Worm (Caenorhabditis elegans) whole organism, L4 larva: ENCODE measurements around the gene fil-1.

Experiments
- D1046.2 ChIP-seq: fragments of 200-800 bp; sonication (Bioruptor generic); IDR thresholded peaks from 2 replicates; pipeline ENCODE4 v1.3.6; 2022; ENCODE audit warnings: missing genetic modification characterization, missing compliant biosample characterization
- F10B5.3 ChIP-seq: sonication (generic microtip); optimal IDR thresholded peaks from 2 replicates; lab custom pipeline; 2016; ENCODE audit warnings: mild to moderate bottlenecking, missing genetic modification characterization, missing compliant biosample characterization
- F37D6.2 ChIP-seq: sonication (generic microtip); optimal IDR thresholded peaks from 2 replicates; lab custom pipeline; 2016; ENCODE audit warnings: mild to moderate bottlenecking, missing genetic modification characterization, missing compliant biosample characterization
- F49E8.2 ChIP-seq: sonication (generic microtip); optimal IDR thresholded peaks from 2 replicates; lab custom pipeline; 2016; ENCODE audit warnings: missing compliant biosample characterization, mild to moderate bottlenecking, missing genetic modification characterization, borderline replicate concordance
- T26A8.4 ChIP-seq: fragments of 200-800 bp; sonication (Bioruptor generic); IDR thresholded peaks from 2 replicates; pipeline ENCODE4 v1.3.6; 2022; ENCODE audit warnings: missing genetic modification characterization, missing compliant biosample characterization
- Y105C5A.15 ChIP-seq: fragments of 200-800 bp; sonication (Bioruptor generic); IDR thresholded peaks from 2 replicates; pipeline ENCODE4 v1.3.6; 2022; ENCODE audit warnings: missing genetic modification characterization, missing compliant biosample characterization
- Y48G9A.11 ChIP-seq: fragments of 200-800 bp; sonication (Bioruptor generic); IDR thresholded peaks from 2 replicates; pipeline ENCODE4 v1.3.6; 2022; ENCODE audit warnings: missing genetic modification reagents, missing genetic modification characterization, missing compliant biosample characterization
- Y5F2A.4 ChIP-seq: fragments of 200-800 bp; sonication (Bioruptor generic); optimal IDR thresholded peaks from 2 replicates; lab custom pipeline; 2018; ENCODE audit warnings: mild to moderate bottlenecking, missing genetic modification characterization, missing compliant biosample characterization
- ZK546.5 ChIP-seq, 2 experiments: sonication (generic microtip); optimal IDR thresholded peaks; 2 replicates each; lab custom pipeline; 2017; ENCODE audit warnings: missing biosample characterization in 2 of 2, missing genetic modification characterization in 2 of 2
- aha-1 ChIP-seq: fragments of 150-350 bp; peaks from one replicate; lab custom pipeline; 2014; ENCODE audit warnings: missing biosample characterization, missing genetic modification characterization
- aly-2 ChIP-seq: sonication (generic microtip); optimal IDR thresholded peaks from 2 replicates; lab custom pipeline; 2018; ENCODE audit warnings: missing biosample characterization, missing genetic modification characterization
- ama-1 ChIP-seq: fragments of 150-350 bp; optimal IDR thresholded peaks from 2 replicates; lab custom pipeline; 2014; ENCODE audit warnings: inconsistent platforms, mixed read lengths
- ceh-32 ChIP-seq: sonication (generic microtip); optimal IDR thresholded peaks from 2 replicates; lab custom pipeline; 2016; ENCODE audit warnings: mild to moderate bottlenecking, missing genetic modification characterization, missing compliant biosample characterization; ENCODE audit not compliant: poor library complexity
- ces-1 ChIP-seq: fragments of 150-350 bp; sonication (generic microtip); optimal IDR thresholded peaks from 4 replicates; lab custom pipeline; 2014; ENCODE audit warnings: missing biosample characterization, missing genetic modification reagents, missing genetic modification characterization
- daf-8 ChIP-seq: fragments of 200-800 bp; sonication (Bioruptor generic); IDR thresholded peaks from 2 replicates; pipeline ENCODE4 v1.3.6; 2022; ENCODE audit warnings: missing genetic modification characterization, missing compliant biosample characterization
- dmd-8 ChIP-seq: fragments of 200-800 bp; sonication (Bioruptor generic); IDR thresholded peaks from 2 replicates; pipeline ENCODE4 v1.3.6; 2022; ENCODE audit warnings: missing genetic modification characterization, missing compliant biosample characterization
- dmd-9 ChIP-seq: fragments of 200-800 bp; sonication (Bioruptor generic); IDR thresholded peaks from 2 replicates; pipeline ENCODE4 v1.3.6; 2022; ENCODE audit warnings: missing genetic modification reagents, missing genetic modification characterization, missing compliant biosample characterization
- fkh-10 ChIP-seq: fragments of 150-350 bp; optimal IDR thresholded peaks from 2 replicates; lab custom pipeline; 2014; ENCODE audit warnings: missing biosample characterization, missing genetic modification reagents, missing genetic modification characterization
- hif-1 ChIP-seq, 2 experiments: sonication (generic microtip); optimal IDR thresholded peaks; 2 replicates each; lab custom pipeline; 2016 to 2017; ENCODE audit warnings: missing compliant biosample characterization in 2 of 2, missing genetic modification characterization in 2 of 2, missing genetic modification reagents in 2 of 2, missing genotype in 2 of 2, mild to moderate bottlenecking in 1 of 2
- hlh-30 ChIP-seq: sonication (generic microtip); optimal IDR thresholded peaks from 2 replicates; lab custom pipeline; 2017; ENCODE audit warnings: antibody characterized with exemption, mild to moderate bottlenecking, missing genetic modification characterization, missing compliant biosample characterization; ENCODE audit not compliant: insufficient read depth
- lin-1 ChIP-seq: fragments of 200-800 bp; sonication (Bioruptor generic); IDR thresholded peaks from 2 replicates; pipeline ENCODE4 v1.3.6; 2022; ENCODE audit warnings: missing genetic modification reagents, missing genetic modification characterization, missing compliant biosample characterization
- lin-13 ChIP-seq: fragments of 150-350 bp; optimal IDR thresholded peaks from 2 replicates; lab custom pipeline; 2014; ENCODE audit warnings: missing biosample characterization, missing genetic modification reagents, missing genetic modification characterization
- lin-15B ChIP-seq: fragments of 150-350 bp; sonication (generic microtip); optimal IDR thresholded peaks from 3 replicates; lab custom pipeline; 2014; ENCODE audit warnings: missing biosample characterization, missing genetic modification characterization
- lin-38 ChIP-seq: fragments of 200-800 bp; sonication (Bioruptor generic); IDR thresholded peaks from 2 replicates; pipeline ENCODE4 v1.3.6; 2022; ENCODE audit warnings: missing genetic modification reagents, missing genetic modification characterization, missing compliant biosample characterization
- lsy-2 ChIP-seq, 2 experiments: fragments of 150-350 bp in 1 of 2; sonication (generic microtip) in 1 of 2; optimal IDR thresholded peaks; 2 replicates each; lab custom pipeline; 2014 to 2017; ENCODE audit warnings: missing biosample characterization in 2 of 2, missing genetic modification characterization in 2 of 2
- mdt-29 ChIP-seq: fragments of 200-800 bp; sonication (Bioruptor generic); IDR thresholded peaks from 2 replicates; pipeline ENCODE4 v1.3.6; 2022; ENCODE audit warnings: missing genetic modification reagents, missing genetic modification characterization, missing compliant biosample characterization
- mxl-2 ChIP-seq: fragments of 200-800 bp; sonication (Bioruptor generic); conservative IDR thresholded peaks from 2 replicates; pipeline ENCODE4 v1.3.6; 2022; ENCODE audit warnings: missing genetic modification reagents, missing genetic modification characterization, missing compliant biosample characterization
- nhr-111 ChIP-seq: fragments of 200-800 bp; sonication (Bioruptor generic); optimal IDR thresholded peaks from 2 replicates; lab custom pipeline; 2018; ENCODE audit warnings: mild to moderate bottlenecking, missing genetic modification characterization, missing compliant biosample characterization
- nhr-237 ChIP-seq: sonication (generic microtip); optimal IDR thresholded peaks from 2 replicates; lab custom pipeline; 2017; ENCODE audit warnings: missing biosample characterization, missing genetic modification characterization
- nhr-76 ChIP-seq: fragments of 150-350 bp; optimal IDR thresholded peaks from 2 replicates; lab custom pipeline; 2014; ENCODE audit warnings: missing biosample characterization, missing genetic modification characterization
- pha-4 ChIP-seq, 2 experiments: fragments of 150-350 bp in 1 of 2; fragments of 200-800 bp in 1 of 2; sonication (Bioruptor generic) in 1 of 2; IDR thresholded peaks in 1 of 2; optimal IDR thresholded peaks in 1 of 2; 2 replicates each; pipeline versions ENCODE4 v1.3.6 to Lab custom; 2014 to 2022; ENCODE audit warnings: missing genetic modification characterization in 2 of 2, missing genetic modification reagents in 2 of 2, missing biosample characterization in 1 of 2, missing compliant biosample characterization in 1 of 2
- php-3 ChIP-seq: fragments of 200-800 bp; sonication (Bioruptor generic); IDR thresholded peaks from 2 replicates; pipeline ENCODE4 v1.3.6; 2022; ENCODE audit warnings: missing genetic modification reagents, missing genetic modification characterization, missing compliant biosample characterization
- saeg-2 ChIP-seq: fragments of 200-800 bp; sonication (Bioruptor generic); IDR thresholded peaks from 2 replicates; pipeline ENCODE4 v1.3.6; 2022; ENCODE audit warnings: missing genetic modification reagents, missing genetic modification characterization, missing compliant biosample characterization
- snpc-1.2 ChIP-seq: fragments of 200-800 bp; sonication (Bioruptor generic); IDR thresholded peaks from 2 replicates; pipeline ENCODE4 v1.3.6; 2022; ENCODE audit warnings: missing genetic modification reagents, missing genetic modification characterization, missing compliant biosample characterization
- spr-1 ChIP-seq: sonication (generic microtip); optimal IDR thresholded peaks from 2 replicates; lab custom pipeline; 2016; ENCODE audit warnings: mild to moderate bottlenecking, missing genetic modification characterization, missing compliant biosample characterization
- tra-1 ChIP-seq: fragments of 200-800 bp; sonication (Bioruptor generic); IDR thresholded peaks from 2 replicates; pipeline ENCODE4 v1.3.6; 2022; ENCODE audit warnings: missing genetic modification reagents, missing genetic modification characterization, missing compliant biosample characterization
- unc-130 ChIP-seq: sonication (generic microtip); optimal IDR thresholded peaks from 2 replicates; lab custom pipeline; 2016; ENCODE audit warnings: missing genetic modification reagents, missing genetic modification characterization, missing compliant biosample characterization
- unc-39 ChIP-seq: sonication (generic microtip); optimal IDR thresholded peaks from 2 replicates; lab custom pipeline; 2017; ENCODE audit warnings: missing biosample characterization, missing genetic modification characterization
- unc-62 ChIP-seq, 3 experiments: fragments of 150-350 bp in 1 of 3; sonication (generic microtip); optimal IDR thresholded peaks in 2 of 3; peaks in 1 of 3; 1 replicate in 1 of 3; 2 replicates in 2 of 3; lab custom pipeline; 2014 to 2017; ENCODE audit warnings: missing biosample characterization in 3 of 3, missing genetic modification characterization in 3 of 3, missing genetic modification reagents in 3 of 3, missing genotype in 1 of 3
- zag-1 ChIP-seq: fragments of 150-350 bp; optimal IDR thresholded peaks from 2 replicates; lab custom pipeline; 2014; ENCODE audit warnings: missing biosample characterization, missing genetic modification characterization
- zfp-3 ChIP-seq: fragments of 200-800 bp; sonication (Bioruptor generic); conservative IDR thresholded peaks from 2 replicates; pipeline ENCODE4 v1.3.6; 2022; ENCODE audit warnings: missing genetic modification reagents, missing genetic modification characterization, missing compliant biosample characterization
- zip-2 ChIP-seq: fragments of 150-350 bp; optimal IDR thresholded peaks from 2 replicates; lab custom pipeline; 2014; ENCODE audit warnings: missing biosample characterization, missing genetic modification characterization

fil-1 gene

ce11 chrV:14991489-14991888 is 2.1 kb upstream of the fil-1 start:
- TF ChIP-seq unc-39 (tag; lab: Kevin White, UChicago) (no peak), Y48G9A.11 (GFP tag; lab: Robert Waterston, UW) (peak; percentile 46; the same call in 1 of the 2 replicates), snpc-1.2 (GFP tag; lab: Robert Waterston, UW) (no peak), aha-1 (peak; percentile 75), unc-130 (peak; percentile 1), F49E8.2 (tag; lab: Kevin White, UChicago) (peak; percentile 16)
- TF ChIP-seq, all 104 proteins: peak for 4

- peak; percentile 63 for TF ChIP-seq lin-38 (GFP tag; lab: Robert Waterston, UW)
- peak; percentile 59 for TF ChIP-seq unc-130
- TF ChIP-seq hif-1 (tag; optimal IDR thresholded peaks at IDR 0.05; lab: Kevin White, UChicago) = no peak
- peak; percentile 81 for TF ChIP-seq Y48G9A.11 (GFP tag; lab: Robert Waterston, UW)
Observed at ce11 chrV:14992627-14993117, 966 bp upstream of the fil-1 start, which contains the start of gene T01C3.3. Gene T01C3.3 (minus strand): TSS chrV:14992677.

ce11 chrV:14996236-14996635 is 2.6 kb downstream of the fil-1 start, which contains the start of gene irld-14:
Gene irld-14 (plus strand): TSS chrV:14996536.
- no peak for TF ChIP-seq php-3 (GFP tag; lab: Robert Waterston, UW)
- TF ChIP-seq mdt-29 (GFP tag; lab: Robert Waterston, UW) = no peak
- TF ChIP-seq ceh-32 (tag; lab: Kevin White, UChicago) = no peak
- TF ChIP-seq daf-8 (GFP tag; lab: Robert Waterston, UW) = no peak
- no peak for TF ChIP-seq mxl-2
- no peak for TF ChIP-seq F37D6.2 (tag; lab: Kevin White, UChicago)

DNA sequence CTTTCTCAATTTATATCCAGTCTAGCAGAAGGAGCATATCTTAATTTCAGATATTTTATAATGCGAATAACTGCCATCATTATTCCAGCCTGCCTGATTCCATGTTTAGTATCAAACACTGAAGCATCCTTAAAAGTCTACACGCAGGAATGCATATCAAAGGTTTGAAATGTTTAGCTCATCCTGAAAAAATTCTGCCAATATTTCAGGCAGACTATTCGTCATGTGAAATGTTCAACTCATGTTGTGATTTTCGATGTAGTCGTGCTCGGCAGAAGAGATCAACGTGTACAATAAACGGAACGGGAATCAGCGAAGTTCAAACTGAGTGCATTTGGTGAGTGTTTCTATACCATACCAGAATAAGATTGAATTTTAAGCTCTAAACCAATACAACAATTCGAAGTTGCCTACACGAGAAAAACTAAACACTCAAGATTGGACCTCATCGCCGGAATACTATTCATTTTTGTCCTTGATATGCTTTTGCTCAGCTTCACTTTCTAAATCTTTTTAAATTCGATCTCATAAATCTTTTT is 5.9 kb downstream of the fil-1 start, which contains the start of gene T01C3.11:
T01C3.11 (plus strand) TSS at position 51 of the 539 bp plus-strand sequence.
- TF ChIP-seq nhr-76 (tag; lab: Kevin White, UChicago) (no peak), lin-38 (GFP tag; lab: Robert Waterston, UW) (peak; percentile 54), nhr-111 (GFP tag; lab: Kevin White, UChicago) (no peak), tra-1 (GFP tag; lab: Robert Waterston, UW) (no peak), hif-1 (tag; optimal IDR thresholded peaks at IDR 0.05; lab: Kevin White, UChicago) (no peak), zip-2 (tag; lab: Kevin White, UChicago) (no peak), snpc-1.2 (GFP tag; lab: Robert Waterston, UW) (0 out of 2 replicates have a peak, but pooled peaks have one; percentile 35), ZK546.5 (tag; optimal IDR thresholded peaks at IDR 0.05; lab: Kevin White, UChicago) (no peak), lin-13 (GFP tag; lab: Kevin White, UChicago) (no peak), T26A8.4 (GFP tag; lab: Robert Waterston, UW) (no peak), dmd-9 (no peak), pha-4 (GFP tag; IDR thresholded peaks at IDR 0.05; lab: Robert Waterston, UW) (no peak), pha-4 (tag; optimal IDR thresholded peaks at IDR 0.05; lab: Kevin White, UChicago) (no peak), ama-1 (lab: Kevin White, UChicago) (no peak), D1046.2 (GFP tag; lab: Robert Waterston, UW) (no peak), lin-15B (tag; lab: Kevin White, UChicago) (no peak), Y5F2A.4 (GFP tag; lab: Kevin White, UChicago) (no peak), zfp-3 (0 out of 2 replicates have a peak, but pooled peaks have one; percentile 19), Y105C5A.15 (GFP tag; lab: Robert Waterston, UW) (0 out of 2 replicates have a peak, but pooled peaks have one; percentile 20), lin-1 (GFP tag; lab: Robert Waterston, UW) (no peak; the same call in 1 of the 2 replicates), aly-2 (tag; lab: Kevin White, UChicago) (no peak), hlh-30 (tag; lab: Kevin White, UChicago) (no peak), spr-1 (tag; lab: Kevin White, UChicago) (no peak), daf-8 (GFP tag; lab: Robert Waterston, UW) (no peak), lsy-2 (tag; optimal IDR thresholded peaks at IDR 0.05; lab: Kevin White, UChicago) (no peak), aha-1 (no peak), nhr-237 (tag; lab: Kevin White, UChicago) (no peak), F10B5.3 (tag; lab: Kevin White, UChicago) (no peak), fkh-10 (no peak), saeg-2 (no peak), ces-1 (GFP tag; lab: Kevin White, UChicago) (no peak), zag-1 (no peak), unc-62 (GFP tag; optimal IDR thresholded peaks at IDR 0.05 in 1 of 2; lab: Kevin White, UChicago) (no peak), unc-62 (tag; optimal IDR thresholded peaks at IDR 0.05; lab: Kevin White, UChicago) (no peak), dmd-8 (GFP tag; lab: Robert Waterston, UW) (no peak), Y48G9A.11 (GFP tag; lab: Robert Waterston, UW) (peak; percentile 63; the same call in 1 of the 2 replicates)
